Worm (Caenorhabditis elegans): ENCODE measurements around the gene Y56A3A.16.

Gene Y56A3A.16

ce11 chrIII:11918247-11918769, 4.2 kb upstream of the Y56A3A.16 start, which contains the start of gene znf-593 (continued):
- peak; percentile 50 for TF ChIP-seq nhr-85 (tag)
- no peak for TF ChIP-seq ceh-88 (GFP tag; IDR thresholded peaks at IDR 0.05)
- TF ChIP-seq irx-1 (tag; optimal IDR thresholded peaks at IDR 0.05), result peak; percentile 2
- no peak for TF ChIP-seq unc-62 (GFP tag; optimal IDR thresholded peaks at IDR 0.05)
- no peak for TF ChIP-seq sup-37 (GFP tag; optimal IDR thresholded peaks at IDR 0.05)

- TF ChIP-seq elt-3 (tag; optimal IDR thresholded peaks at IDR 0.05) (no peak), tbx-2 (tag; optimal IDR thresholded peaks at IDR 0.05) (no peak), unc-30 (tag; optimal IDR thresholded peaks at IDR 0.05) (no peak), aly-2 (tag; optimal IDR thresholded peaks at IDR 0.05) (no peak), snpc-4 (tag; optimal IDR thresholded peaks at IDR 0.05) (no peak)
Measured at ce11 chrIII:11917525-11917924, 3.4 kb upstream of the Y56A3A.16 start.

- no peak for TF ChIP-seq C04F5.9 (tag; optimal IDR thresholded peaks at IDR 0.05)
- TF ChIP-seq isw-1 (GFP tag; IDR thresholded peaks at IDR 0.05), result no peak
- TF ChIP-seq nhr-90 (tag; optimal IDR thresholded peaks at IDR 0.05; ENCODE audit: poor library complexity), result no peak
Measured at ce11 chrIII:11917090-11917489, 3.0 kb upstream of the Y56A3A.16 start.

DNA sequence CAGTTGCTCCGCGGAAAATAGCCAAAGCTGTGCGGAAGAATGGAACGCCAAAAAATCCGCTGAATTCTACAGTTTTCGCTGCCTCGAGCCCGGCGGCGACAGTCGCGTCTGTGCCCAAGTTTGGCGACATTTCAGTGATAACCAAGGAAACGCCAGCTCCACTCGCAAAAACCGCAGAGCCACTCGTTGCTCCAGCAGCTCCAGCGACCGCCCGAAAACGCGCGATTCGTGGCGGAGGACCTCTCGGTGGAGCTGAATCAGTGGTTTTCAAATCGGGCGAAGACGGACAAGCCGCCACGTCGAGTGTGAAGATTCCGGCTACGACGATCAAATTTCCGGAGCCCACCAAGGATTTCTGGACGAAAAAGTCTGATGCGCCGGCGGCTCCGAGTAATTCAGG, 2.1 kb upstream of the Y56A3A.16 start:
- TF ChIP-seq unc-86 (tag; optimal IDR thresholded peaks at IDR 0.05) (no peak), C34B4.2 (tag; optimal IDR thresholded peaks at IDR 0.05) (no peak), nhr-12 (tag; optimal IDR thresholded peaks at IDR 0.05) (no peak), pqm-1 (tag; optimal IDR thresholded peaks at IDR 0.05) (no peak), ceh-88 (GFP tag; IDR thresholded peaks at IDR 0.05) (no peak), tbx-2 (tag; optimal IDR thresholded peaks at IDR 0.05) (no peak), fkh-10 (GFP tag; optimal IDR thresholded peaks at IDR 0.05) (no peak), sox-4 (tag; optimal IDR thresholded peaks at IDR 0.05) (no peak), jun-1 (tag; optimal IDR thresholded peaks at IDR 0.05) (no peak), zag-1 (tag; optimal IDR thresholded peaks at IDR 0.05) (no peak), nhr-71 (tag; optimal IDR thresholded peaks at IDR 0.05) (no peak), swsn-7 (tag; optimal IDR thresholded peaks at IDR 0.05) (no peak), nhr-47 (tag; optimal IDR thresholded peaks at IDR 0.05) (no peak), nhr-11 (tag; optimal IDR thresholded peaks at IDR 0.05) (no peak), vab-15 (tag; optimal IDR thresholded peaks at IDR 0.05) (no peak), unc-62 (GFP tag; optimal IDR thresholded peaks at IDR 0.05) (no peak), egl-13 (tag; optimal IDR thresholded peaks at IDR 0.05) (no peak)

ce11 chrIII:11915666-11916065, 1.5 kb upstream of the Y56A3A.16 start, which contains the start of the genes ndab-1 and npp-16:
Gene ndab-1, minus strand, starts transcription at chrIII:11915712.
Gene npp-16, plus strand, starts transcription at chrIII:11915928.
- peak; percentile 16 for TF ChIP-seq sox-4 (tag; optimal IDR thresholded peaks at IDR 0.05)
- TF ChIP-seq lsy-2 (tag; optimal IDR thresholded peaks at IDR 0.05), result peak; percentile 52
- TF ChIP-seq unc-62 (GFP tag; optimal IDR thresholded peaks at IDR 0.05), result no peak
- no peak for TF ChIP-seq skn-1 (tag; optimal IDR thresholded peaks at IDR 0.05)
- no peak for TF ChIP-seq nhr-28 (tag; optimal IDR thresholded peaks at IDR 0.05)
- no peak for TF ChIP-seq lin-15B (tag; optimal IDR thresholded peaks at IDR 0.05)
- peak; percentile 22 for TF ChIP-seq nhr-90 (tag; optimal IDR thresholded peaks at IDR 0.05; ENCODE audit: poor library complexity)
- no peak for TF ChIP-seq efl-3 (GFP tag; optimal IDR thresholded peaks at IDR 0.05)
- TF ChIP-seq ets-5 (GFP tag; IDR thresholded peaks at IDR 0.05), result no peak
- TF ChIP-seq zag-1 (tag; optimal IDR thresholded peaks at IDR 0.05), result no peak
- TF ChIP-seq egl-27 (tag; optimal IDR thresholded peaks at IDR 0.05), result no peak
- no peak for TF ChIP-seq fos-1 (tag; optimal IDR thresholded peaks at IDR 0.05)
- TF ChIP-seq fkh-10 (GFP tag; optimal IDR thresholded peaks at IDR 0.05), result no peak
- no peak for TF ChIP-seq irx-1 (tag; optimal IDR thresholded peaks at IDR 0.05)
- peak; percentile 38; the same call in 1 of the 2 replicates for TF ChIP-seq nhr-19 (GFP tag; conservative IDR thresholded peaks at IDR 0.05)
- TF ChIP-seq nhr-20 (tag; optimal IDR thresholded peaks at IDR 0.05), result peak; percentile 35
- TF ChIP-seq ceh-8 (GFP tag; optimal IDR thresholded peaks at IDR 0.05), result peak; percentile 39
- TF ChIP-seq sptf-1 (tag; optimal IDR thresholded peaks at IDR 0.05), result no peak
- TF ChIP-seq dsc-1 (tag; optimal IDR thresholded peaks at IDR 0.05), result peak; percentile 47
- no peak for TF ChIP-seq jun-1 (tag; optimal IDR thresholded peaks at IDR 0.05)
- TF ChIP-seq nhr-11 (tag; optimal IDR thresholded peaks at IDR 0.05), result no peak
- no peak for TF ChIP-seq aly-2 (tag; optimal IDR thresholded peaks at IDR 0.05)
- no peak for TF ChIP-seq tlp-1 (tag; optimal IDR thresholded peaks at IDR 0.05)
- TF ChIP-seq snu-23 (GFP tag; optimal IDR thresholded peaks at IDR 0.05), result peak; percentile 53
- TF ChIP-seq unc-98 (GFP tag; IDR thresholded peaks at IDR 0.05), result no peak
- peak; percentile 24 for TF ChIP-seq mep-1 (tag; optimal IDR thresholded peaks at IDR 0.05)
- TF ChIP-seq nhr-71 (tag; optimal IDR thresholded peaks at IDR 0.05), result no peak
- TF ChIP-seq hlh-17 (GFP tag; optimal IDR thresholded peaks at IDR 0.05; ENCODE audit: borderline replicate concordance), result no peak

Measured in whole organism, L1 larva.